Worm (Caenorhabditis elegans): ENCODE measurements around the gene W02B12.1.

- TF ChIP-seq C38D4.7 (GFP tag; optimal IDR thresholded peaks at IDR 0.05) (no peak), Y22D7AL.16 (tag; optimal IDR thresholded peaks at IDR 0.05) (no peak), fkh-10 (GFP tag; optimal IDR thresholded peaks at IDR 0.05) (no peak), pha-2 (tag; optimal IDR thresholded peaks at IDR 0.05) (no peak), ama-1 (optimal IDR thresholded peaks at IDR 0.05) (no peak), elt-2 (tag; optimal IDR thresholded peaks at IDR 0.05) (no peak), lim-6 (tag; optimal IDR thresholded peaks at IDR 0.05) (no peak), pha-4 (tag; optimal IDR thresholded peaks at IDR 0.05) (no peak), K02D7.2 (tag; optimal IDR thresholded peaks at IDR 0.05) (no peak), madf-2 (tag; optimal IDR thresholded peaks at IDR 0.05) (no peak), F13H6.1 (tag; optimal IDR thresholded peaks at IDR 0.05) (no peak)
Measured at ce11 chrII:11500198-11500597, 51.4 kb downstream of the W02B12.1 start, which contains the start of gene B0334.20.
